Worm (Caenorhabditis elegans) whole organism, L4/young adult: ENCODE data around the gene dmsr-5.
"Not testable (repeated sequence)": the region's sequence is repeated elsewhere in the genome, so short reads cannot be mapped to it uniquely, and the experiment has no call there.

Source experiments
- W03F9.2 ChIP-seq: fragments of 150-350 bp; optimal IDR thresholded peaks from 2 replicates; lab custom pipeline; 2014; ENCODE audit warnings: missing biosample characterization, missing genetic modification characterization
- dao-5 ChIP-seq: sonication (generic microtip); optimal IDR thresholded peaks from 2 replicates; lab custom pipeline; 2016; ENCODE audit warnings: missing genotype, missing genetic modification characterization, moderate library complexity, missing compliant biosample characterization
- him-1 ChIP-seq: sonication (generic microtip); optimal IDR thresholded peaks from 2 replicates; lab custom pipeline; 2016; ENCODE audit warnings: missing genotype, missing genetic modification reagents, missing genetic modification characterization, missing compliant biosample characterization

The dmsr-5 gene

DNA sequence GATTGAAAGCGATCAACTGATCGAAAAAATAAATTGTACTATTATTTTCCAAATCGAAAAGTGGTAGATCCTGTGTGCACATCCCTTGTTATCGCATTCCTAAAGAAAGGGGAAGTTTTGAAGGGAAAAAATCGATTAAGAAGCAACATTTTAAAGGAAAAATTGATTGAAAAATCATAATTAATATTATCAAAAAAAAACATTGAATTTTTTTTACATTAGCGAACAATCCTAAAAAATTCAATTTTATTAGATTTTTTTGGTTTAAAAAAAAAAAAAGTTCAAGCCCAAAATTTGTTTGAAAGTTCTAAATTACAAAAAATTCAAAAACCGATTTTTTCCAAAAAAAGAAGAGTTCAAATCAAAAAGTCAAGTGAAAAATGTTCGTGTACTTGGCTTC is at the start of gene dmsr-5:
Gene dmsr-5 (minus strand): TSS at position 101 of the 400 bp plus-strand sequence.
- TF ChIP-seq dao-5 (tag; lab: Kevin White, UChicago) (no peak), him-1 (tag; lab: Kevin White, UChicago) (no peak), W03F9.2 (tag; lab: Kevin White, UChicago) (no peak)

DNA sequence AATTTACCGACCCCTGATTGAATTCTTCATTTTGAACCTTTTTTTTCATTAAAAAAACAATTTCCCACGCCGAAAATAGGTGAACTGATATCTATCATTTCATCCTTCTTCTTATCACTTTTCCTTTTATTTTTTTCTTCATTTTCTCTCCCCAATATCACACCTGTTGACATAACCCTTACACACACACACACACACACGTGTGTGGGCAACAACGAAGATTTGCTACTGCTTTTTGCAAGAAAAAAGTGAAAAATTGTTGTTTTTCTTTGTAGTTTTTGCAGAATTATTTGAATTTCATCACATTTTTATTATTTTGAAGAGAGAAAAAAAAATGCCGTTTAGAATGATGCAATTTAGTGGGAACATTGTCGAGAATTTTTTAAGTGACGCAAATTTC is 45.5 kb upstream of the dmsr-5 start:
- TF ChIP-seq him-1 (tag; lab: Kevin White, UChicago) (no peak), dao-5 (tag; lab: Kevin White, UChicago) (no peak), W03F9.2 (tag; lab: Kevin White, UChicago) (no peak)

DNA sequence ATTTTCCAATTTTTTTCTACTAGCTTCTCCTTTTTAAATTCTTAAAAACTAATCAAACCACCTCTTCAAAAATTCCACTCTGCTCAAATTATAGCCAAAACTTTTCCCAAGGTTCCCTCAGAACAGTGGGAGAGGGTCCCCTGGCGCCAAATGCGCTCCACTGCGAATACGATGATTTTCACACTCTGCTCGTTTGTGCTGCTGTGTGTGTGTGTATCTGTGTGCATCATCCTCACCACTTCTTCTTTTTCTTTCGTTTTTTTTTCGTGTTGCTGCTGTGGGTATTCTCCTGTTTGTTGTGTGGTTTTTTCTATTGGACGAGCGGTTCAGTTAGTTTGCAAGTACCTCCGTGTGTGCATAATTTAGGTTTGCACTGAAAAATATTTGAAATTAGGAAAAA is 44.2 kb upstream of the dmsr-5 start:
- no peak for TF ChIP-seq W03F9.2 (tag; lab: Kevin White, UChicago)
- no peak for TF ChIP-seq him-1 (tag; lab: Kevin White, UChicago)
- TF ChIP-seq dao-5 (tag; lab: Kevin White, UChicago), result no peak

DNA sequence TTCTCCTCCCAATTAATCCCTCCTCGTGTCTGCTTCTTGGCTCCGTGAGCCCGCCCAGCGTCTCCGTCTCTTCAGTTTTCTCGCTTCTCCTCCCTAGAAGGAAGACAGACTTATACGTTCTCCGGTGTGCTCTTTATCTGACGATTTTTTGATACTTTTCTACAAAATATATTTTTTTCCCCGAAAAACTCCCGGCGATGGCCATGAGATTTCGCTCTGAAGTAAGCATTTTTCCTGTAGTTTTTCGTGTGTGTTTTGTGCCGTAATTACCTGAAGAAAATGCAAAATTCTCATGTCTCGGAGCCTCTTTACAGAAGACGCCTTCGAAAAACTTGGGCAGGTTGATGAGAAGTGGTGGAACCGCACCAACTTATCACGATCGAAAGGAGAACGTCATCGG is 41.6 kb upstream of the dmsr-5 start, which contains the start of gene spat-2:
Gene spat-2 (plus strand): TSS at position 301 of the 400 bp plus-strand sequence.
- TF ChIP-seq him-1 (tag; lab: Kevin White, UChicago) (no peak), dao-5 (tag; lab: Kevin White, UChicago) (no peak)

DNA sequence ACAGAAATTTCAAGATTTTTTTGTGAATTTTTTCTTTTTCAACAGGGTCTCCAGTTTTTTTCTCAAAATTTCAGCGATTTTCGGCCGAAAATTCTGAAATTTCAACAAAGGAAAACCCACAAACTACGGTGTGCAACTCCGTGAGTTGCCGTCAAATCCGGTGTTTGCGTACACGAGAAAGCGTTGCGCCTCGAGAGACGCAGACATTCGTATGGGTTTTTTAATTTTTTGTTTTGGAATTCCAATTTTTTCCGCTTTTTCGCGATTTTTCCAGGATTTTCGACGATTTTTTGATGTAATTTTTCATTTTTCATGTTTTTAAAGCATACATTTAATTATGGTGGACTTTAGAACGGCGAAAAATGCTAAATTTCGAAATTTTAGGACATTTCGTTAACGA is 41.1 kb upstream of the dmsr-5 start:
- TF ChIP-seq him-1 (tag; lab: Kevin White, UChicago), result peak; percentile 9
- peak; percentile 81 for TF ChIP-seq W03F9.2 (tag; lab: Kevin White, UChicago)
- TF ChIP-seq dao-5 (tag; lab: Kevin White, UChicago), result no peak

DNA sequence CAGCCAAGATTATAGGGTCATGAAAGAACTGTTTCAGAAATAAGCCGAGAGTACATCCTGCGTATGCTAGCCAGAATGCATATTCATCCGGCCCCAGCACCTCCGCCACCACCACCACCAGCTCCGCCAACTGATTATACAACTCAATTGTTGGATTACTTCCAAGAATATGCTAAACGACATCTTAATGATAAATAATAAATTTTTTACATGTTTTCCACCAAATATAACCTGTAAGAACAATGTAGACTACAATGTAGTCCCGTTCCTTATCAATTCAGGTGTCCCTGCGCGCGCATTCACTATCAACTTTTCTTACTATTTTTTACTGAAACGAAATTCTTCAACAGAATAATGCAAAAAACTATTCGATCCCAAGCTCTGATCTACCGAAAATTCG is 37.8 kb upstream of the dmsr-5 start, which contains the start of gene Y48A6B.9:
Gene Y48A6B.9 (plus strand): TSS at position 301 of the 400 bp plus-strand sequence.
- no peak for TF ChIP-seq him-1 (tag; lab: Kevin White, UChicago)
- TF ChIP-seq dao-5 (tag; lab: Kevin White, UChicago), result no peak
- no peak for TF ChIP-seq W03F9.2 (tag; lab: Kevin White, UChicago)

DNA sequence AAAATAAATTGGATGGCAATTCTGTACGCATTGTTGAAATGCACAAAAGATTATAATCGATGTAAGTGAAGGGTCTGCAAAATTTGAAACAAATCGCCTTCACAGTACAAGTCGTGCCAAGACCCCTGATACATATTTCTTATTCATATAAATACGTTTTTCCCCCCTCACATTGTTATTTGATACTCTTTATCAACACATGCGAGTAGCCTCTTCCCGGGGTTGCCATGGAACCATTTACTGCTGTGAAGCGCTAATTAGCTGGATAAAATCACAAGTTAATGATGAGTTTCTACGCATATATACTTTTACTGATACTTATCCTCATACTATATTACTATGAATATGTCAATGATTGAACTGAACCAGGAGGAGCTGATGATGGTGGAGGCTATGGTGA is 36.3 kb upstream of the dmsr-5 start, which contains the start of gene Y48A6B.14:
Gene Y48A6B.14 (plus strand): TSS at position 301 of the 400 bp plus-strand sequence.
- no peak for TF ChIP-seq him-1 (tag; lab: Kevin White, UChicago)
- no peak for TF ChIP-seq dao-5 (tag; lab: Kevin White, UChicago)
- TF ChIP-seq W03F9.2 (tag; lab: Kevin White, UChicago), result no peak

DNA sequence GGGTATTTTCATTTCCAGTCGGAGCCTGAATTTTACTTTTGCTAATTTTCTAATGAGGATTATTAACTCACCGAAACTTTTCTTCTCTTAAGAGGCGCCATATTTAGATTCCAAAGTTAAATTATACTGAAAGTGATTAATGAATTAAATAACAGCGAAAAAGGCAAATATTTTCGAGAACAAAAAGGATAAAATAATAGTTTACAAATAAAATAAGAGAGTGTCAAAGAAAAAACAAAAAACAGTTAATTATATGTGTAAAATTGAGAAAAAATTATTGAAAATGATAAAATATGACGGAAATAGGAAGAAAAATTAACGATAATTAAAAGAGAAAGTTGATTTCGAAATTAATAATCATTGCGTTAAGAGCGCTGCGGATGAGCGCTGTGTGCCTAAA is 34.3 kb upstream of the dmsr-5 start, which contains the start of gene Y48A6B.8:
Gene Y48A6B.8 (minus strand): TSS at position 101 of the 400 bp plus-strand sequence.
- not testable (repeated sequence) for TF ChIP-seq W03F9.2, dao-5, him-1 (tag; lab: Kevin White, UChicago)

DNA sequence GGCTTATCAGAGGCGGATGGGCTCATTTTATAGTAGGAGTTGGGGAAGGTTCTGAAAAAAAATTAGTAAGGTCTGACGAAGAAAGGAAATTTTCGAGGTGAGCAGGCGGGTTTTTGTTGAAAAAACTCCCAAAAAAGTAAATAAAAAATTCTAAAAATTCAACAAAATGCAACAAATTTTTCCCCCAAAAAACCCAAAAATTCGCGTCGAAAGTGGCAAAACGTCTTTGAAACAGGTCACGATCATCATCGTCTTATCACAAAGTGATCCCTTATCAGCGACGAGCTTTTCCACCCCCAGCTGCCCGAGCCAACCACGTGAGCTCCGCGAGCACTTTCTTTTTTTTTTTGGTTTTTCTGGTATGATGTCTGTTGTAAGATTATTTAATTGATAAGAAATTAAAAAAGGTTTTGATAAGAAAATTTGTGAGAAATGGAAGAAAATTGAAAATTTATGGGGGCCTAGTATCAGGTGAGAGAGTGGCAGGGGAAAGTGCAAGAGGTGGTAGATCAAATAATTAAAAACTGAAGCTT is 31.5 kb upstream of the dmsr-5 start, which contains the start of gene Y48A6B.7:
Gene Y48A6B.7 (minus strand): TSS at position 51 of the 533 bp plus-strand sequence.
- no peak for TF ChIP-seq him-1 (tag; lab: Kevin White, UChicago)
- peak; percentile 28 for TF ChIP-seq W03F9.2 (tag; lab: Kevin White, UChicago)

DNA sequence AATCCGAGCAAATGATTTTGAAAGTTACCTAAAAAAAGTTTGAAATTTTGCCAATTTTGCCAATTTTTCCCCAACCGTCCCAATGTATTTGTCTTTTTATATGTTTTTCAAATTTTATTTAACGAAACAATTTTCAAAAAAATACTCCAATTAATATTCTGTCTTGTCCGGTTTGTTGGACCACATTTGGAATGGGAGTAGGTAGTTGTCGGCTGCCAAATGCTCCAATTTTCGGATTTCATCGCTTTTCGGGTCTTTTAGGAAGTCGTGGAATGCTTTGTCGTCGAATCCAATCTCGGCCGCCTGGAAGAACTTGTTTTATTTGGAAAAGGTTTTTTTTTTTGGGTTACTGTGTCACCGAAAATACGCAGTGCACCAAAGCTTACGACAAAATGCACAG is 30.1 kb upstream of the dmsr-5 start:
- TF ChIP-seq dao-5 (tag; lab: Kevin White, UChicago), result no peak
- TF ChIP-seq W03F9.2 (tag; lab: Kevin White, UChicago), result no peak
- TF ChIP-seq him-1 (tag; lab: Kevin White, UChicago), result no peak

DNA sequence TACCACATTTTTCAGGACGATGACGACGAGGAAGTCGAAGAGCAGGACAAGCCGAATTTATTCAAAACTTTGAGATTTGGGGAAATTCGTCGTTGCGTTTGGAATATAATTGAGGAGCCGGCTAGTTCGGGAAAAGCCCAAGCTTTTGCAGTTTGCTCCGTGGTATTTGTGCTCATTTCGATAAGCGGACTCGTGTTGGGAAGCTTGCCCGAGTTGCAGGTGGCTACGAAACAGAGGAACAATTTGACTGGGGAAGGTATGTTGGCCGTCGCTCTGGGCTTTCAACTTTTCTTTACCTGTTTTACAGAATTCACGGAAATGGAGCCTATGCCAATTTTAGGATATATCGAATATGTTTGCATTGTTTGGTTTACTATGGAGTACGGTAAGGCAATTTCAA is 27.2 kb upstream of the dmsr-5 start:
- no peak for TF ChIP-seq W03F9.2 (tag; lab: Kevin White, UChicago)
- no peak for TF ChIP-seq dao-5 (tag; lab: Kevin White, UChicago)
- TF ChIP-seq him-1 (tag; lab: Kevin White, UChicago), result no peak

DNA sequence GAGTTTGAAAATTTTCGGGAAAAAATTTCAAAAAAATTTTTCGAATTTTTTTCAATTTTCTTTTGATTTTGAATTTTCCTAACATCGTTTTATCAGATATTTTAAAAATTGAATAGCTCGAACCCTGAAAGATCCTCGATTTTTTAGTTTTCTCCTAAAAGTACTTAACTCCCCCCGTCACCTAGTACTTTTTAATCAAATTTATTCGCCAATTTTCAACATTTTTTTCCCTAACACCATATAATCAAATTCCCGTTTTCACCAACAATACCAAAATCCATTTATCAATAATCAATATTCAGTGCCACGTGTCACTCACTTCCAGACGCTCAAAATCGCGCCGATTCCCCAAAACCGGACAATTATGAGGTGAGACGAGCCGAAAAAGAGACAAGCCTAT is 17.2 kb upstream of the dmsr-5 start, which contains the start of gene kvs-4:
Gene kvs-4 (plus strand): TSS at position 301 of the 400 bp plus-strand sequence.
- TF ChIP-seq dao-5 (tag; lab: Kevin White, UChicago), result no peak
- no peak for TF ChIP-seq W03F9.2 (tag; lab: Kevin White, UChicago)
- no peak for TF ChIP-seq him-1 (tag; lab: Kevin White, UChicago)

DNA sequence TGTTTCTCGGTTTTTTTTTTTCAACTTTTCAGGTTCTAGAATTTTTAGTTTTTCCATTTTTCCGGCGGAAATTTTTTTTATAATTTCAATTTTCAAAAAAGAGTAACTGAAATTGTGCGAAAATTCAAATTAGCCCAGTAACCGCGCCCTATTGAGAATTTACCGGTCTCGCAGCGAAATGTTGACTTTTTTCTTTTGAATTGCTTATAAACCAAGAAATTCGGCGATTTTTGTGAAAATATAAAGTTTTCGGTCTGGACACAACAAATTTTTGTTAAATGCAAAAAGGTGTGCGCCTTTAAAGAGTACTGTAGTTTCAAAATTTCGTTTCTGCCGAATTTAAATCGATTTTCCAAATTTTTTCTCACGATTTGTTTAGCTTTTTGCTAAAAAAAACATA is 15.5 kb upstream of the dmsr-5 start:
- no peak for TF ChIP-seq him-1 (tag; lab: Kevin White, UChicago)
- TF ChIP-seq W03F9.2 (tag; lab: Kevin White, UChicago), result no peak
- no peak for TF ChIP-seq dao-5 (tag; lab: Kevin White, UChicago)

DNA sequence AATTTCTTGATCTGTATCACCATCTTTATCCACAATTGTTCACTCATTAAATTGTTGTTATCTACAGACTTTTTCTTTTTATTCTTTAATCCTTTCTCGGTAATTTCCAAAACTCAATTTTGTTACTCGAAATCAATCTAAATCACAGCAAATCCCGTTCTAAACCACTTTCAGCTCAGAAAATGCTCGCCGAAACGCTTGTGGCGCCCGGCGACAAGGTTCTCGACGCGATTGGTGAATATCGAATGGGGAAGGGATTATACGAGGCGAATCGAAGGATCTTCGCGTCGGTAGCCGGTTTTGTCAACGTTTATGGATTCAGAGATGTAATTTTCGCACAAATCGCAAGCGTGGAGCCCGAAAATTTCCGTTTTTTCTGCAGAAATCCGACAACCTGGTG is 13.8 kb upstream of the dmsr-5 start, which contains the start of gene exos-1:
Gene exos-1 (plus strand): TSS at position 175 of the 400 bp plus-strand sequence.
- TF ChIP-seq W03F9.2 (tag; lab: Kevin White, UChicago) (no peak), dao-5 (tag; lab: Kevin White, UChicago) (no peak), him-1 (tag; lab: Kevin White, UChicago) (no peak)
